Fruit fly (Drosophila melanogaster): ENCODE measurements around the gene Alr.

Gene Alr

DNA sequence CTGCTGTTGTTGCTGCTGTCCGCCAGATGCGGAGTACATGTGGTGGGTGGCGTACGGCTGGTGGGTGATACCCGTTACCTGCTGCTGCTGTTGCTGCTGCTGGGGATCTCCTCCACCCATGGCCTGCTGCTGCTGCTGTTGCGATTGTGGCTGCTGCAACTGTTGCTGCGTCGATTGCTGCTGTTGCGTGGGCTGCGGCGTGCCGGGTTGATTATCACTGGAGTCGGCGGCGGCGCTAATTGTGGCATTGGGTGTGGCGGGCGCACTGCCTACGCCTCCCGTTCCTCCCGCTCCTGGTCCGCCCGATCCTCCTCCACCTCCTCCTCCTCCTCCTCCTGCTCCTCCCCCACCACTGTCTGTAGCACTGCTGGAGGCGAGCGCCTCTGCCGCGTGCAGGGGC lies 33.7 kb downstream of the Alr start:
- no peak for TF ChIP-seq noc (tag; optimal IDR thresholded peaks at IDR 0.05)

DNA sequence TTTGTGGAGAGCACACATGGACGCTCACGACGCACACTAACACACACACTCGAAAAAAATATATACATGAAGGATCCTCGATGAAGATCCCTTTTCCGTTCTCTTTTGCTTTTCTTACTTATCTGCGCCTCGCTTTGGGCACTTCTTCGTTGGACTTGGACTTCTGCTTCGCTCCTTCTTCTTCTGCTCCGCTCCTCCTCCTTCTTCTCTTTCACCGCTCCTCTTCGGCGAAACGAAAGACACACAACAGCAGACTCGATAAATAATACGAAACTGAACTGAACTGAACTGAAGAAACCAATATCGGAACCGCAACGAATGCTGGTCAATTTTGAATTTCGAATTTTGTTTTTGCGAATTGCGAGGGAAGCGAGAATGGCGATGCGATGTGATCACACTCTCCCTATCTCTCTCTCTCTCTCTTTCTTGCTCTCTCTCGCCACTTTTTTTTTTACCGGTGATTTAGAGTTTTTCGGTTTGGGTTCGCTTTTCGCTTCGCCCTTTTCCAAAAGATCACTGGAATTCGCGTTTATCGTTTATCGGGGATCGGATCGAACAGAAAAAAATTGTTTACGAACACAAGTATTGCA lies 34.7 kb downstream of the Alr start:
- TF ChIP-seq noc (tag; optimal IDR thresholded peaks at IDR 0.05), result no peak

DNA sequence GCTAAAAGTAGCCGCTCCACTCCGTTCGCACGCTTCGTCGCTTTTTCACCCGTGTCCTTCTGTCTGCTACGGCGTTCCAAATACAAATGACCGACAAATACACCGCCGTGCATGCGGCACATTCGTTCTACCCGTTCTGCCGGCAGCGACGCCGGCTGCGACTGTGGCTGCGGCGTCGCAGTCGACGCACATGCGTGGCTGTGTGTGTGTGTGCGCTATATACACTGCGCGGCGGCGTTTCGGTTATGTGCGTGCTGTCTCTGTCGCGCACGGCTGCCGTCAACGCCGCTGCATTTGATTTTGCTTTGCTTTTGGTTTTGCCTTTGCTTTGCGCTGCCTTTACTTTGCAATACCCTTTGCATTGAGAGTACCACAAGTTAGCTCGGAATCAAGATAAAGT lies 35.3 kb downstream of the Alr start, which contains the start of gene zld:
TSS of gene zld (minus strand) at position 92 of the 400 bp plus-strand sequence.
- no peak for TF ChIP-seq noc (tag; optimal IDR thresholded peaks at IDR 0.05)

DNA sequence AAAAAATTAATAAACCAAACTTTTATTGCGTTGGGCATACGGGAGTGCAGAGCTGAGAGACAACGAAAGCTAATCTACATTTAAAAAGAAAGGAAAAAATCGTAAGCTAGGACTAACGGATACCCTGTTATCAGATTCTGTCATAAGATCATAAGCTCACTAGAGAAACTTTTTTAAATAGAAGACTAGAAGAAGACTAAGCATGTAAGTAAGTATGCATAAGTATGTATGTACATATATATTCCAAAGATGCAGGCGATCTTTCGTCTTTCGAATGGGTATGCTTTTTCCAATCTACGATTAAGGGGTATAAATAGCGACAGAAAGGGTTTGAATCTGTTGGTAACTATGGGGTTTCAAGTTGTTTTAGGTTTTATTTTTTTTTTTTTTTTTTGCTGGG lies 36.8 kb downstream of the Alr start:
- TF ChIP-seq noc (tag; optimal IDR thresholded peaks at IDR 0.05), result peak; percentile 40

DNA sequence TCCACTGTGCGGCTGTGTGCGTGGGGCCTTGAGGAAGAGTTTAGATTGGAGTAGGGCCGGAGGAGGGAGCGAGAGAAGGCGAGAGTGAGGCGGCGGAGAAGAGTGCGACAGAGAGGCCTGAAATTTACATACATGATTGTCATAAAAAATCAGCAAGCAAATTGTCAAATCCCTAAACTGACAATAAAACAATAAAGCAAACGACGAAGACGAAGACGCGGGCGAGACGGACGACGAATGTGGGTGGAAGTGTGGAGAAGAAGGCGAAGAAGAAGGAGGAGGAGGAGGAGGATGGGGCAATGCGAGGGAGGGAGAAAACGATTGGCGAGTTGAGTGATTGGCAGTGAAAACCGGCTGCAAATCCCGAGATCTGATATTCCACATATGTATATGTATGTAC lies 37.3 kb downstream of the Alr start:
- no peak for TF ChIP-seq noc (tag; optimal IDR thresholded peaks at IDR 0.05)

DNA sequence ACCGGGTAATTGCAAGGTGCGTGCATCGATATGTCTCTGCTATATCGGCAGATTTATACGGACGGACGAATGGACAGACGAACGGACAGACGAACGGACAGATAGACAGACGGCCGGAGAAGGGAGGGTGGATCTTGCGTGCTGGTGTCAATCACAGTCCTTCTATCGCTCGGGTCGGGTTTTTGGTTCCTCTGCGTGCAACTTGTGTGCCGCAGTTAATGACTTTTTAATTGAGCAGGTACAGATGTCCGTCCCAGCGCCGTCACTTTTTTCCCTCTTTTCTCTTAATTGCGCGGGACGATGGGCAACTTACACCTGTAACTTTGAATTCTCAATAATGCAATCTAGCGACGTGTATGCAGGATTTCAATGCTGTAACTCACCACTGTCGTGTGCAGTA lies 38.7 kb downstream of the Alr start:
- no peak for TF ChIP-seq noc (tag; optimal IDR thresholded peaks at IDR 0.05)

DNA sequence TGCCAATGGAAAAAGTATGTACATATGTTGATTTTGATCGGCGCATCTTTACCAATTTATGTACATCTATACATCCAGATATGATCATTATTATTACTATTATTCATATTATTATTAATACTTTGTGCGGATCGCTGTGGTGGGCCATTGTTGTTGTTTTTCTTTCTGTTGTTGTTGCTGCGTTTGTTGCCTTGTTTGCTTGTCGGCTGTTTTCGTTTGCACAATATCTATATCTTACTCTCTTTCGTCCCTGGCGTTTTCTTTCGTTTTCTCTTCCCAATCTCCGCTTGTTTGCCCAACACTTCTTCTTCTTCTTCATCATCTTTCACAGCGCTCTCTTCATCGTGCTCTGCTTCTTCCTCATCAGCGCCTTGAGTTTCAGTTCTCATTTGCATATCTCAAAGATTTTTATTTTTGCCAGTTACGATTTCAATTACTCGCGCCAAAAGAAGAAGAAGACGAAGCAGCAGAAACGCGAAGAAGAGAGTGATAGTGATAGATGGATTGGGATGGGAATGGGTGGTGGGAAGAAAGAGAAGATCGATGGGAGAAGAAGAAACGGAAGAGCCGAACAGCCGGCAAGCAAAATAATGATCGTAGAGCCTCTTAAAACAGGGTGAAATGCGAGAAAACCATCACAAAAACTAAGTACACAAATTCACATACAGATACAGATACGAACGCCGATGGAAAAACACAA lies 40.0 kb downstream of the Alr start:
- TF ChIP-seq noc (tag; optimal IDR thresholded peaks at IDR 0.05), result no peak

DNA sequence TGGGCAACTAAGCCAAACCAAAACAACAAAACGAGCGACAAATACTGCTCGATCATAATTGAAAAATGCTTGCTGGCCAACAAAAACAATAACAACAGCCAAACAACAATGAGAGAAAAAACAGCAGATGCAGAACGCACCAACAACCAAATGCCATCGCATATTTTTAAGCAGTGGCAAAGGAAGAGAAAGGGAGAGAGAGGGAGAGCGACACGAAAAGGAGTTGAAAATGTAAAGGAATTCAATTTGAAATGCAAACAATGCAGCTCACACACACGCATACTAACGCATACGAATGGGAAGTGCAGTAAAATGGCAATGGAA lies 40.5 kb downstream of the Alr start:
- no peak for TF ChIP-seq noc (tag; optimal IDR thresholded peaks at IDR 0.05)

DNA sequence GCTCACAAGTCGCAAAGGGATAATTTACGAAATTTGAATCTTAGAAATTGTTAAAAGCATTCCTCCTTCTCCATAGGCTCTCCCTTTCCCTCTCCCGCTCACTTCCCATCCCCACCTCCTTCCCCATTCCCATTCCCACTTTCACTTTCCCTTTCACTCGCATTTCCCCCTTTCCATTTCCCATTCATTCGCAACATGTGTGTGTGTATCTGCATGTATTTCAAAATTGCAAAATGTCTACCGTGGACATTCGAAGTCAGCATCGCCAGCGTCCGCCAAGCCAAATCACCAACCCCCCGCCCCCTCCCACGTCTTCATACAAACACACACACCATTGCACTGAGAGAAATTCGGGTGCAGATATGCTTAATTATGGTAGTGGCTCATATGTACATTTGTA lies 43.7 kb downstream of the Alr start:
- TF ChIP-seq noc (tag; optimal IDR thresholded peaks at IDR 0.05), result no peak

DNA sequence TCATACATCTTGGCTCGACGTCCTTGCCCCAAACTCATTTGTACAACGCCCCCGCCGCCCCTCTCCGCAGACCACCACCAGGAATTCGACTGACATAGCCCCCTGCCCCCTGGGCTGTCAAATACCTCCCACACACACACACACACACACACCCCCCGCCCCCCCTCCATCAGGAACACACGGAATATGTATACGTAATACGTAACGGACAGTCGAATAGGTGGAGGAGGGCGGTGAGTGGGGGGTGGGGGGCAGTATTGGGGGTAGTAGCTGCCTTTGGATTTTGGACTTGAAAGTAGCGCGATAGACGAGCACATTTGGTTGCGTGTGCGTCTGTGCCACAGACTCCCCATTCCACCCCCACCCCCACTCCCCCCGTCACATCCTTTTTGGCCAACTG lies 44.5 kb downstream of the Alr start:
- TF ChIP-seq noc (tag; optimal IDR thresholded peaks at IDR 0.05), result no peak

DNA sequence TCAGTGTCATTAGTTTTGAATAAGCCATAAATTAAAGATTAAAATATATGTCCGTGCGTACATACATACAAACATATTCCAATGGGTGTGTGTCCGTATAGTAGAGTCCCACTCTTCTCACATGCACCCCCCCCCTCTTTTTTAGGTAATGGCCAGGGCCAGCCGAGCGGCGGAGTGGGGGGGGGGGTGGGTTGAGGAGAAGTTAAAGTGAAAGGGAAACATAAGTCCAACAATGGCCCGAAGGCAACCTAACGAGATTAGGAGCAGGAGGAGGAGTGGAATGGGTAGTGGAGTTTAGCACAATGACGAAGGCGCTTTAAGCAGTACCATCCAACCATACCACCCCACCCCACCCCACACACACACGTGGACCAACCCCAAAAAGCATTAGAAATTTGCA lies 47.7 kb downstream of the Alr start:
- no peak for TF ChIP-seq noc (tag; optimal IDR thresholded peaks at IDR 0.05)

Data from whole organism, larva.